Worm (Caenorhabditis elegans): ENCODE data around the gene ric-3.

DNA sequence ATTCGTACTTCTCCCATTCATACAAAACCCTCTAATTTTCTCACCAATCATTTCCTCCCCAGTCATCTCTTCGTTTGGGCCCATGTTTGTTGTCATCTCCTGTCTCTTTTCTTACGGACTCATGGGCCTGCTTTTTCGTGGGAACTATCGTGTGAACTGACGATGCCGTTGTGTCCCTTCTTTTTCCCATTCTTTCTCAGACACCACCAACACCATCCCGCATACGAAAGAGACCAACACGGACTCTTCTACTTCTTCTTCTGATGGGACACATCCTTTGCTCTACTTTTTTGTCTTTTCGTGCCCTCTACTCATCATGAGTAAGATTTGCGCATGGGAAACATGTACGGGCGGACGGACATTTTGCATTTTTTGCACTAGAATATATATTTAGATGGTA is 32.3 kb downstream of the ric-3 start:
- no peak for TF ChIP-seq K09A11.1 (tag; optimal IDR thresholded peaks at IDR 0.05; ENCODE audit: insufficient read depth)
- TF ChIP-seq ama-1 (optimal IDR thresholded peaks at IDR 0.05), result no peak
- TF ChIP-seq pha-4 (tag; optimal IDR thresholded peaks at IDR 0.05), result no peak
- TF ChIP-seq eyg-1 (tag; optimal IDR thresholded peaks at IDR 0.05), result no peak
- no peak for TF ChIP-seq pag-3 (tag; optimal IDR thresholded peaks at IDR 0.05; ENCODE audit: borderline replicate concordance)
- no peak for TF ChIP-seq ceh-9 (tag; optimal IDR thresholded peaks at IDR 0.05)
- TF ChIP-seq hlh-30 (tag; optimal IDR thresholded peaks at IDR 0.05; ENCODE audit: insufficient read depth), result no peak
- TF ChIP-seq ceh-45 (GFP tag; IDR thresholded peaks at IDR 0.05), result no peak
- no peak for TF ChIP-seq pax-1 (tag; optimal IDR thresholded peaks at IDR 0.05)
- no peak for TF ChIP-seq ceh-6 (GFP tag; optimal IDR thresholded peaks at IDR 0.05)
- no peak for TF ChIP-seq F13H6.1 (tag; optimal IDR thresholded peaks at IDR 0.05)
- TF ChIP-seq dve-1 (tag; optimal IDR thresholded peaks at IDR 0.05), result no peak
- no peak for TF ChIP-seq sox-2 (GFP tag; IDR thresholded peaks at IDR 0.05)
- TF ChIP-seq C08G9.2 (tag; optimal IDR thresholded peaks at IDR 0.05), result no peak
